Worm (Caenorhabditis elegans) whole organism, L2 larva: Measurements from ENCODE around the gene nspg-9.
A peak's percentile ranks its signal among the peaks of the same experiment; 100 is the strongest.

Experiments
- C34F6.9 ChIP-seq: fragments of 150-350 bp; optimal IDR thresholded peaks from 2 replicates; lab custom pipeline; 2014; ENCODE audit warnings: missing biosample characterization, missing genetic modification characterization
- F13H6.1 ChIP-seq: sonication (generic microtip); optimal IDR thresholded peaks from 2 replicates; lab custom pipeline; 2016; ENCODE audit warnings: missing genetic modification characterization, missing compliant biosample characterization
- R02D3.7 ChIP-seq: fragments of 150-350 bp; optimal IDR thresholded peaks from 2 replicates; lab custom pipeline; 2014; ENCODE audit warnings: missing biosample characterization, missing genetic modification characterization
- Y55F3AM.14 ChIP-seq: fragments of 200-800 bp; sonication (Bioruptor generic); optimal IDR thresholded peaks from 2 replicates; lab custom pipeline; 2018; ENCODE audit warnings: mild to moderate bottlenecking, missing genetic modification characterization, missing compliant biosample characterization
- ZK546.5 ChIP-seq: sonication (generic microtip); optimal IDR thresholded peaks from 2 replicates; lab custom pipeline; 2017; ENCODE audit warnings: missing biosample characterization, missing genetic modification characterization
- alr-1 ChIP-seq: fragments of 150-350 bp; optimal IDR thresholded peaks from 2 replicates; lab custom pipeline; 2014; ENCODE audit warnings: missing biosample characterization, missing genetic modification characterization
- aly-2 ChIP-seq: fragments of 150-350 bp; optimal IDR thresholded peaks from 2 replicates; lab custom pipeline; 2014; ENCODE audit warnings: missing biosample characterization, missing genetic modification characterization
- ama-1 ChIP-seq: fragments of 150-350 bp; optimal IDR thresholded peaks from 2 replicates; lab custom pipeline; 2018; ENCODE audit warnings: inconsistent platforms
- blmp-1 ChIP-seq: sonication (generic microtip); optimal IDR thresholded peaks from 2 replicates; lab custom pipeline; 2017; ENCODE audit warnings: missing genetic modification characterization, mild to moderate bottlenecking, missing compliant biosample characterization, antibody characterized with exemption, moderate library complexity; ENCODE audit not compliant: insufficient read depth
- ceh-16 ChIP-seq: fragments of 150-350 bp; optimal IDR thresholded peaks from 2 replicates; lab custom pipeline; 2014; ENCODE audit warnings: missing biosample characterization, missing genetic modification characterization
- ceh-82 ChIP-seq: fragments of 150-350 bp; optimal IDR thresholded peaks from 2 replicates; lab custom pipeline; 2014; ENCODE audit warnings: missing biosample characterization, missing genetic modification characterization
- crh-2 ChIP-seq: sonication (generic microtip); optimal IDR thresholded peaks from 2 replicates; lab custom pipeline; 2017; ENCODE audit warnings: missing biosample characterization, missing genetic modification characterization
- dmd-4 ChIP-seq: sonication (generic microtip); optimal IDR thresholded peaks from 2 replicates; lab custom pipeline; 2017; ENCODE audit warnings: missing biosample characterization, missing genetic modification characterization
- egl-27 ChIP-seq: sonication (generic microtip); optimal IDR thresholded peaks from 3 replicates; lab custom pipeline; 2017; ENCODE audit warnings: missing biosample characterization, missing genetic modification reagents, missing genetic modification characterization
- elt-1 ChIP-seq: fragments of 150-350 bp; optimal IDR thresholded peaks from 2 replicates; lab custom pipeline; 2014; ENCODE audit warnings: missing biosample characterization, missing genetic modification characterization
- fos-1 ChIP-seq: fragments of 150-350 bp; optimal IDR thresholded peaks from 2 replicates; lab custom pipeline; 2014; ENCODE audit warnings: missing biosample characterization, missing genetic modification characterization
- gmeb-1 ChIP-seq: fragments of 150-350 bp; optimal IDR thresholded peaks from 2 replicates; lab custom pipeline; 2014; ENCODE audit warnings: missing biosample characterization, missing genetic modification characterization
- lsy-2 ChIP-seq, 2 experiments: fragments of 150-350 bp in 1 of 2; sonication (generic microtip) in 1 of 2; optimal IDR thresholded peaks; 2 replicates each; lab custom pipeline; 2014 to 2017; ENCODE audit warnings: missing biosample characterization in 2 of 2, missing genetic modification characterization in 2 of 2
- mbf-1 ChIP-seq: sonication (generic microtip); optimal IDR thresholded peaks from 2 replicates; lab custom pipeline; 2017; ENCODE audit warnings: missing biosample characterization, missing genetic modification characterization
- mdl-1 ChIP-seq, 2 experiments: fragments of 150-350 bp in 1 of 2; sonication (generic microtip) in 1 of 2; optimal IDR thresholded peaks; 2 replicates each; lab custom pipeline; 2017; ENCODE audit warnings: missing biosample characterization in 2 of 2, missing genetic modification characterization in 2 of 2
- nhr-10 ChIP-seq: sonication (generic microtip); optimal IDR thresholded peaks from 2 replicates; lab custom pipeline; 2017; ENCODE audit warnings: missing biosample characterization, missing genetic modification characterization
- nhr-129 ChIP-seq: fragments of 150-350 bp; optimal IDR thresholded peaks from 2 replicates; lab custom pipeline; 2014; ENCODE audit warnings: missing biosample characterization, missing genetic modification characterization
- nhr-21 ChIP-seq: fragments of 150-350 bp; optimal IDR thresholded peaks from 2 replicates; lab custom pipeline; 2014; ENCODE audit warnings: missing biosample characterization, missing genetic modification characterization
- nhr-23 ChIP-seq: fragments of 150-350 bp; optimal IDR thresholded peaks from 2 replicates; lab custom pipeline; 2014; ENCODE audit warnings: missing biosample characterization, missing genetic modification reagents, missing genetic modification characterization
- nhr-237 ChIP-seq: fragments of 150-350 bp; optimal IDR thresholded peaks from 2 replicates; lab custom pipeline; 2014; ENCODE audit warnings: missing biosample characterization, missing genetic modification characterization
- nhr-77 ChIP-seq: fragments of 150-350 bp; optimal IDR thresholded peaks from 2 replicates; lab custom pipeline; 2014; ENCODE audit warnings: missing biosample characterization, missing genetic modification characterization
- peb-1 ChIP-seq: fragments of 150-350 bp; optimal IDR thresholded peaks from 2 replicates; lab custom pipeline; 2014; ENCODE audit warnings: missing biosample characterization, missing genetic modification characterization
- sem-4 ChIP-seq: fragments of 150-350 bp; optimal IDR thresholded peaks from 2 replicates; lab custom pipeline; 2014; ENCODE audit warnings: missing biosample characterization, missing genetic modification reagents, missing genetic modification characterization
- skn-1 ChIP-seq: sonication (generic microtip); optimal IDR thresholded peaks from 2 replicates; lab custom pipeline; 2017; ENCODE audit warnings: missing biosample characterization, missing genetic modification characterization
- sma-3 ChIP-seq: sonication (generic microtip); optimal IDR thresholded peaks from 2 replicates; lab custom pipeline; 2016; ENCODE audit warnings: missing genetic modification reagents, missing genetic modification characterization, missing compliant biosample characterization
- snpc-4 ChIP-seq: fragments of 150-350 bp; optimal IDR thresholded peaks from 2 replicates; lab custom pipeline; 2014; ENCODE audit warnings: missing biosample characterization, missing genetic modification characterization
- zag-1 ChIP-seq: fragments of 150-350 bp; optimal IDR thresholded peaks from 2 replicates; lab custom pipeline; 2014; ENCODE audit warnings: missing biosample characterization, missing genetic modification characterization
- ztf-1 ChIP-seq: fragments of 200-800 bp; sonication (Bioruptor generic); conservative IDR thresholded peaks from 2 replicates; pipeline ENCODE4 v1.3.6; 2022; ENCODE audit warnings: missing genetic modification characterization, missing compliant biosample characterization
- ztf-11 ChIP-seq: sonication (generic microtip); optimal IDR thresholded peaks from 2 replicates; lab custom pipeline; 2017; ENCODE audit warnings: missing biosample characterization, missing genetic modification characterization

The nspg-9 gene

DNA sequence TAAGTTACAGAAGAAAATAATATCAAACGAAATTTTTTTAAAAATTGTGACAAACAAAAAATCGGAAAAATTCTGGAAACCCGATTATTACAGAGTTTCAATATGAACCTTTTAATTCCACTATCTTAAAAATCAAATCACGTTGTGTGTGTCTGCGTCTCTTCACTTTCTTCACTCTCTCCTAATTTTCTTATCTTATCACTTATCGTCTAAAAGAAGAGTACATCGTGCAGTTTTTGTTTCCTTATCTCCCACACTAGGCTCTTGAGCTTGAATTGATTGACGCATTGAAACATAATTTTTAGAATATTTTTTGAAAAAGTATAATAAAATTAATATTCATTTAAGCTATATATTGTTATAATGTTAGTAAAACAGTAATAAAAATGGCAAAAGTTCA lies 42.5 kb upstream of the nspg-9 start:
- TF ChIP-seq crh-2: peak; percentile 55
- no peak for TF ChIP-seq peb-1 (tag; lab: Kevin White, UChicago)
- TF ChIP-seq F13H6.1 (tag; lab: Kevin White, UChicago): no peak
- TF ChIP-seq mdl-1 (tag; optimal IDR thresholded peaks at IDR 0.05; lab: Kevin White, UChicago): peak in 1 of 2 experiments; percentile 69
- TF ChIP-seq fos-1 (tag; lab: Kevin White, UChicago): peak; percentile 98
- TF ChIP-seq egl-27 (tag; lab: Kevin White, UChicago): peak; percentile 23
- TF ChIP-seq skn-1 (tag; lab: Kevin White, UChicago): peak; percentile 76
- no peak for TF ChIP-seq Y55F3AM.14 (GFP tag; lab: Kevin White, UChicago)
- peak; percentile 42 for TF ChIP-seq sma-3 (GFP tag; lab: Kevin White, UChicago)
- peak; percentile 61 for TF ChIP-seq gmeb-1 (tag; lab: Kevin White, UChicago)
- TF ChIP-seq ZK546.5 (tag; lab: Kevin White, UChicago): no peak
- no peak for TF ChIP-seq nhr-129
- TF ChIP-seq, all 48 proteins: peak for 7

ce11 chrIV:14417128-14417527 lies 39.6 kb upstream of the nspg-9 start, which contains the start of gene F55B11.6:
TSS of gene F55B11.6 (minus strand) at chrIV:14417228.
- TF ChIP-seq gmeb-1 (tag; lab: Kevin White, UChicago) (no peak), mdl-1 (tag; optimal IDR thresholded peaks at IDR 0.05; lab: Kevin White, UChicago) (no peak), elt-1 (tag; lab: Kevin White, UChicago) (no peak), alr-1 (tag; lab: Kevin White, UChicago) (no peak), C34F6.9 (tag; lab: Kevin White, UChicago) (no peak), ztf-11 (tag; lab: Kevin White, UChicago) (no peak), ceh-16 (tag; lab: Kevin White, UChicago) (no peak), sem-4 (tag; lab: Kevin White, UChicago) (no peak), zag-1 (no peak), nhr-129 (no peak), skn-1 (tag; lab: Kevin White, UChicago) (no peak), fos-1 (tag; lab: Kevin White, UChicago) (no peak), nhr-21 (tag; lab: Kevin White, UChicago) (no peak), nhr-77 (tag; lab: Kevin White, UChicago) (no peak), ceh-82 (no peak), crh-2 (no peak)
- TF ChIP-seq, all 48 proteins: peak for 0

DNA sequence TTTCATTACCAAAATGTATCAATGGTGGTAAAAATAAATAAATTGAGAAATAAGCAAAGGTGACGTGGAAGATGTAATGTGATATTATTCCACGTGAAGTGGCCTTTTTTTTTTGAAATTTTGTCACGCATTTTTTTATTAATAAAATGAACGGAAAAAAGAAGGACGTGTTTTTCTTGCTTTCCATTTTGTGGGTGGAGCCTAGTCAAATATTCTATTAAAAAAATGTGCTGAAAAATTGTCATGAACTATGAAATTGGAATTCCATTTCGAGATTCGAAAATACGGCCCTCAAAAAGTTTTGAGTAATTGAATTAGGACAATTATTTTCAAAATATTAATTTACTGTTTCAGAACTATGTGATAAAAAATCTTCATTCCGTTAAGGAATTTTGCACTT lies 34.8 kb upstream of the nspg-9 start, which contains the start of gene F55B11.7:
F55B11.7 (minus strand) TSS at position 101 of the 400 bp plus-strand sequence.
- no peak for TF ChIP-seq lsy-2 (tag; optimal IDR thresholded peaks at IDR 0.05; lab: Kevin White, UChicago)
- TF ChIP-seq dmd-4 (tag; lab: Kevin White, UChicago): no peak
- no peak for TF ChIP-seq nhr-77 (tag; lab: Kevin White, UChicago)
- TF ChIP-seq alr-1 (tag; lab: Kevin White, UChicago): no peak
- no peak for TF ChIP-seq ama-1 (lab: Kevin White, UChicago)
- TF ChIP-seq sma-3 (GFP tag; lab: Kevin White, UChicago): no peak
- TF ChIP-seq C34F6.9 (tag; lab: Kevin White, UChicago): no peak
- TF ChIP-seq nhr-237: no peak
- no peak for TF ChIP-seq mbf-1 (tag; lab: Kevin White, UChicago)
- no peak for TF ChIP-seq zag-1
- TF ChIP-seq sem-4 (tag; lab: Kevin White, UChicago): no peak
- TF ChIP-seq nhr-23 (tag; lab: Kevin White, UChicago): no peak
- no peak for TF ChIP-seq ztf-11 (tag; lab: Kevin White, UChicago)
- no peak for TF ChIP-seq mdl-1 (tag; optimal IDR thresholded peaks at IDR 0.05; lab: Kevin White, UChicago)
- no peak for TF ChIP-seq Y55F3AM.14 (GFP tag; lab: Kevin White, UChicago)
- TF ChIP-seq nhr-21 (tag; lab: Kevin White, UChicago): no peak
- TF ChIP-seq ceh-16 (tag; lab: Kevin White, UChicago): no peak
- TF ChIP-seq fos-1 (tag; lab: Kevin White, UChicago): no peak
- TF ChIP-seq snpc-4 (tag; lab: Kevin White, UChicago): no peak

ce11 chrIV:14423194-14423593 lies 33.5 kb upstream of the nspg-9 start, which contains the start of gene F55B11.2:
TSS of gene F55B11.2 (minus strand) at chrIV:14423294.
- TF ChIP-seq peb-1 (tag; lab: Kevin White, UChicago) (no peak), ztf-11 (tag; lab: Kevin White, UChicago) (no peak)

DNA sequence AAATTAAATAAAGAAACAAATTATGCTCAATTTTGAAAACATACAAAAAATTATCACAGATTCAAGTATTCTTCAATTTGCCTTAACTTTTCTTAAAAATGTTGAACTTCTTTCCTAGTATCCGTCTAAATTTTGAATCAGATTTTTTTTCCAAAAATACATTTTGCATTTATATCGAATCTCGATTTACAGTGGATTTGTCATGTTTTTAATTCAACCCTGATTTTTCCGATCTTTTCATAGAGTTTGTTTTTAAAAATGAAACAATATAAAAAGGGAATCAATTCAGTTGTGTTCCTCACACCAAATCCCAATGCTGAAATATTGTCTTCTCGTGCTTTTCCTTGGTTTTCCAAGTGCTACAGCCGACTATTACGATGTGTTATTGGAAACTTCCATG lies 32.3 kb upstream of the nspg-9 start, which contains the start of gene F55B11.3:
F55B11.3 (plus strand) TSS at position 301 of the 400 bp plus-strand sequence.
- no peak for TF ChIP-seq nhr-23 (tag; lab: Kevin White, UChicago)
- TF ChIP-seq blmp-1 (tag; lab: Kevin White, UChicago): no peak
- TF ChIP-seq aly-2: no peak
- no peak for TF ChIP-seq R02D3.7
- TF ChIP-seq gmeb-1 (tag; lab: Kevin White, UChicago): no peak
- TF ChIP-seq nhr-10 (tag; lab: Kevin White, UChicago): no peak
- no peak for TF ChIP-seq elt-1 (tag; lab: Kevin White, UChicago)
- no peak for TF ChIP-seq nhr-21 (tag; lab: Kevin White, UChicago)
- TF ChIP-seq ztf-1 (GFP tag; lab: Robert Waterston, UW): no peak
- no peak for TF ChIP-seq nhr-237
